Worm (Caenorhabditis elegans): ENCODE measurements around the gene aptf-3.

DNA sequence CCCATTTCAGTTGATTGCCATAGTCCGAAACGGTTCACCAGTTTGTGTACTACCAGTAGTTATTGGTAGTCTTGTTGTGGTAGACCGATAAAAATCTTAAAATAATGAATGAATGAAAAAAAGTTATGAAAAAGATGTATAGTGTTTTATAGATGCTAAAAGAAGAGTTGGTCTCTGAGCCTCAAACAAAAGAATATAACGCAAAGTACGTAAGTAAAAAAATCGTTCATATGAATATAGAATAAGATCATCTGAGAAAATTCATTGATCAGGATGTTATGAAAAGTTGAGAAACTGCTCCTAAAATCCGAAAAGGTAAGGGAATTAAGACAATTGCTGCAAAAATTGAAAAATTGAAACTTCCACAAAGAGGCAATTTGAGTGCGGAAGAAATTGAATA, 23.5 kb downstream of the aptf-3 start, which contains the start of gene chhy-1:
- TF ChIP-seq cnd-1 (tag; optimal IDR thresholded peaks at IDR 0.05) = no peak
- TF ChIP-seq nhr-28 (tag; optimal IDR thresholded peaks at IDR 0.05) = no peak
- no peak for TF ChIP-seq lin-13 (tag; optimal IDR thresholded peaks at IDR 0.05)
- TF ChIP-seq ces-1 (GFP tag; optimal IDR thresholded peaks at IDR 0.05) = no peak
- no peak for TF ChIP-seq snpc-4 (tag; optimal IDR thresholded peaks at IDR 0.05)
- TF ChIP-seq blmp-1 (tag; optimal IDR thresholded peaks at IDR 0.05) = no peak
- no peak for TF ChIP-seq unc-39 (tag; optimal IDR thresholded peaks at IDR 0.05)
- no peak for TF ChIP-seq ceh-83 (GFP tag; optimal IDR thresholded peaks at IDR 0.05)
- no peak for TF ChIP-seq nhr-237 (tag; optimal IDR thresholded peaks at IDR 0.05)
- no peak for TF ChIP-seq pha-4 (tag; optimal IDR thresholded peaks at IDR 0.05)
